Worm (Caenorhabditis elegans): Measurements from ENCODE around the gene pelo-1.

ce11 chrIII:4220864-4221263, 16.8 kb upstream of the pelo-1 start:
- TF ChIP-seq unc-62 (GFP tag; optimal IDR thresholded peaks at IDR 0.05): no peak
- no peak for TF ChIP-seq elt-1 (tag; optimal IDR thresholded peaks at IDR 0.05)
- TF ChIP-seq snpc-4 (tag; optimal IDR thresholded peaks at IDR 0.05): no peak
- no peak for TF ChIP-seq nhr-77 (tag; optimal IDR thresholded peaks at IDR 0.05)
- TF ChIP-seq ztf-11 (tag; optimal IDR thresholded peaks at IDR 0.05): no peak
- no peak for TF ChIP-seq nhr-10 (tag; optimal IDR thresholded peaks at IDR 0.05)
- no peak for TF ChIP-seq nhr-11 (tag; optimal IDR thresholded peaks at IDR 0.05)

Measured in whole organism, L2 larva.